Fruit fly (Drosophila melanogaster) whole organism, wandering third instar larva: ENCODE data around the gene CG44815.
A peak's percentile ranks its signal among the peaks of the same experiment; 100 is the strongest.

Experiments
- Abd-B ChIP-seq: fragments of >200 bp; optimal IDR thresholded peaks from 2 replicates; lab custom pipeline; 2017; ENCODE audit warnings: missing biosample characterization, missing genetic modification characterization
- CG32264 ChIP-seq: fragments of 200-800 bp; sonication (Bioruptor generic); optimal IDR thresholded peaks from 2 replicates; lab custom pipeline; 2016; ENCODE audit warnings: missing biosample characterization, missing genetic modification characterization
- CG9705 ChIP-seq: fragments of 200-800 bp; sonication (Bioruptor generic); optimal IDR thresholded peaks from 2 replicates; lab custom pipeline; 2018; ENCODE audit warnings: missing biosample characterization, mild to moderate bottlenecking, missing genetic modification characterization
- Dfd ChIP-seq: fragments of >200 bp; optimal IDR thresholded peaks from 2 replicates; lab custom pipeline; 2017; ENCODE audit warnings: missing biosample characterization, missing genetic modification characterization
- Dif ChIP-seq: fragments of 200-275, 200-300 bp; sonication (Bioruptor generic); optimal IDR thresholded peaks from 2 replicates; lab custom pipeline; 2018; ENCODE audit warnings: missing biosample characterization, missing genetic modification characterization; ENCODE audit not compliant: partially characterized antibody
- HLH106 ChIP-seq: fragments of 200-800 bp; optimal IDR thresholded peaks from 3 replicates; lab custom pipeline; 2019; ENCODE audit warnings: missing biosample characterization, mild to moderate bottlenecking, missing genetic modification characterization, moderate library complexity
- Hnf4 ChIP-seq: fragments of 200-800 bp; sonication (Bioruptor generic); optimal IDR thresholded peaks from 2 replicates; lab custom pipeline; 2016; ENCODE audit warnings: missing biosample characterization, mild to moderate bottlenecking, missing genetic modification characterization
- Hr78 ChIP-seq: fragments of >200 bp; optimal IDR thresholded peaks from 2 replicates; lab custom pipeline; 2017; ENCODE audit warnings: missing biosample characterization, missing genetic modification characterization
- Hr83 ChIP-seq: fragments of 200-300 bp; sonication (Bioruptor generic); optimal IDR thresholded peaks from 2 replicates; lab custom pipeline; 2016; ENCODE audit warnings: missing biosample characterization, mild to moderate bottlenecking, missing genetic modification characterization, moderate library complexity; ENCODE audit not compliant: poor library complexity, severe bottlenecking
- Jra ChIP-seq: sonication (Bioruptor generic); optimal IDR thresholded peaks from 2 replicates; lab custom pipeline; 2016; ENCODE audit warnings: missing biosample characterization, missing genetic modification characterization
- Mio ChIP-seq: sonication (Bioruptor generic); optimal IDR thresholded peaks from 2 replicates; lab custom pipeline; 2016; ENCODE audit warnings: missing biosample characterization, missing genetic modification characterization
- N ChIP-seq: fragments of >200 bp; optimal IDR thresholded peaks from 2 replicates; lab custom pipeline; 2018; ENCODE audit warnings: missing biosample characterization, missing external identifiers, missing genetic modification characterization
- OdsH ChIP-seq: fragments of 200-800 bp; sonication (Bioruptor generic); optimal IDR thresholded peaks from 2 replicates; lab custom pipeline; 2016; ENCODE audit warnings: missing biosample characterization, mild to moderate bottlenecking, missing genetic modification characterization
- Rel ChIP-seq, 2 experiments: fragments of 200-800 bp; sonication (Bioruptor generic) in 1 of 2; optimal IDR thresholded peaks; 2 replicates in 1 of 2; 3 replicates in 1 of 2; lab custom pipeline; 2016 to 2019; ENCODE audit warnings: mild to moderate bottlenecking in 2 of 2, missing biosample characterization in 2 of 2, missing genetic modification characterization in 2 of 2, moderate library complexity in 1 of 2
- Sp1 ChIP-seq: fragments of 200-800 bp; sonication (Bioruptor generic); optimal IDR thresholded peaks from 3 replicates; lab custom pipeline; 2019; ENCODE audit warnings: missing biosample characterization, mild to moderate bottlenecking, missing genetic modification characterization, moderate library complexity
- Vsx2 ChIP-seq: fragments of 200-300, 225-300 bp; sonication (Bioruptor generic); optimal IDR thresholded peaks from 2 replicates; lab custom pipeline; 2018; ENCODE audit warnings: missing biosample characterization, missing genetic modification characterization; ENCODE audit not compliant: partially characterized antibody
- br ChIP-seq: fragments of 200-800 bp; sonication (Bioruptor generic); optimal IDR thresholded peaks from 2 replicates; lab custom pipeline; 2016; ENCODE audit warnings: missing biosample characterization, missing genetic modification characterization
- dmrt93B ChIP-seq: fragments of 200-800 bp; sonication (Bioruptor generic); optimal IDR thresholded peaks from 2 replicates; lab custom pipeline; 2018; ENCODE audit warnings: missing biosample characterization, mild to moderate bottlenecking, missing genetic modification characterization
- ey ChIP-seq: fragments of 200-800 bp; sonication (Bioruptor generic); optimal IDR thresholded peaks from 2 replicates; lab custom pipeline; 2016; ENCODE audit warnings: missing biosample characterization, missing genetic modification characterization
- foxo ChIP-seq, 2 experiments: fragments of 200-800 bp; sonication (Bioruptor generic); optimal IDR thresholded peaks; 2 replicates in 1 of 2; 3 replicates in 1 of 2; lab custom pipeline; 2016 to 2017; ENCODE audit warnings: missing biosample characterization in 2 of 2, missing genetic modification characterization in 2 of 2
- fru ChIP-seq: fragments of 200-800 bp; sonication (Bioruptor generic); optimal IDR thresholded peaks from 3 replicates; lab custom pipeline; 2016; ENCODE audit warnings: missing biosample characterization, mild to moderate bottlenecking, missing genetic modification characterization
- h ChIP-seq: fragments of 200-800 bp; sonication (Bioruptor generic); optimal IDR thresholded peaks from 3 replicates; lab custom pipeline; 2016; ENCODE audit warnings: missing biosample characterization, mild to moderate bottlenecking, missing genetic modification characterization
- jim ChIP-seq: fragments of 175-275, 200-325 bp; sonication (Bioruptor generic); optimal IDR thresholded peaks from 2 replicates; lab custom pipeline; 2016; ENCODE audit warnings: missing biosample characterization, mild to moderate bottlenecking, missing genetic modification characterization
- pan ChIP-seq: fragments of >200 bp; optimal IDR thresholded peaks from 2 replicates; lab custom pipeline; 2017
- psq ChIP-seq: fragments of 200-800 bp; sonication (Bioruptor generic); optimal IDR thresholded peaks from 3 replicates; lab custom pipeline; 2017; ENCODE audit warnings: missing biosample characterization, mild to moderate bottlenecking, missing genetic modification characterization, moderate library complexity
- rgr ChIP-seq: fragments of 200-800 bp; sonication (Bioruptor generic); optimal IDR thresholded peaks from 3 replicates; lab custom pipeline; 2016; ENCODE audit warnings: missing biosample characterization, mild to moderate bottlenecking, missing genetic modification characterization
- sage ChIP-seq: fragments of 200-800 bp; sonication (Bioruptor generic); optimal IDR thresholded peaks from 2 replicates; lab custom pipeline; 2016; ENCODE audit warnings: missing biosample characterization, mild to moderate bottlenecking, missing genetic modification characterization
- sv ChIP-seq: fragments of 200-800 bp; sonication (Bioruptor generic); optimal IDR thresholded peaks from 3 replicates; lab custom pipeline; 2016; ENCODE audit warnings: missing biosample characterization, missing genetic modification characterization
- tai ChIP-seq: sonication (Bioruptor generic); optimal IDR thresholded peaks from 2 replicates; lab custom pipeline; 2016; ENCODE audit warnings: missing biosample characterization, missing genetic modification characterization
- usp ChIP-seq: fragments of >200 bp; optimal IDR thresholded peaks from 2 replicates; lab custom pipeline; 2017; ENCODE audit warnings: missing biosample characterization, missing genetic modification characterization
- woc ChIP-seq: sonication (Bioruptor generic); optimal IDR thresholded peaks from 2 replicates; lab custom pipeline; 2016; ENCODE audit warnings: missing biosample characterization, mild to moderate bottlenecking, missing genetic modification characterization

The CG44815 gene

dm6 chrX:9466579-9466995 is 20.6 kb upstream of the CG44815 start:
- peak; percentile 6 for TF ChIP-seq psq
- no peak for TF ChIP-seq dmrt93B (GFP tag; lab: Kevin White, UChicago)

DNA sequence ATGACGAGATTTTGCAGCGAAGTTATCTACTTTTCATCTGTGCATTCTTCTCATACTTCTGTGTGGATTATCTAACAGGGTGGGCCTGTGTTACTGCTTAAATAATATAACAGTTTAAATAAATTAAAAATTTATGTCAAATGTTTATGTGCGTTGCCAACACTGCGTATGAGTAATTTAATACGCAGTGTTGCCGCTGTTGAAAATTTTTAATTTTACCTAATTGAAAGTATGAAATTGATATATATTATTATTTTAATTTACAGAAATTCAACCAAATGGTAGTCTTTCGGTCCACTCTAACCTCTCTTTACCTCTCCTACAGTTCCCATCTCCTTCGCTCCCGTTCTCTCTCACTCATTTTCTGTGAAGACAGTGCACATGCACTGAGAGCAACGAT is 20.1 kb upstream of the CG44815 start:
- no peak for TF ChIP-seq CG32264 (GFP tag; lab: Kevin White, UChicago)
- TF ChIP-seq OdsH (GFP tag; lab: Kevin White, UChicago), result no peak
- TF ChIP-seq Dif (GFP tag; lab: Kevin White, UChicago), result no peak
- peak; percentile 22 for TF ChIP-seq HLH106 (tag; lab: Kevin White, UChicago)
- no peak for TF ChIP-seq woc (GFP tag; lab: Kevin White, UChicago)

- TF ChIP-seq Rel (GFP tag; optimal IDR thresholded peaks at IDR 0.05; lab: Kevin White, UChicago) (no peak), Rel (tag; optimal IDR thresholded peaks at IDR 0.05; lab: Kevin White, UChicago) (no peak), ey (GFP tag; lab: Kevin White, UChicago) (peak; percentile 37), br (GFP tag; lab: Kevin White, UChicago) (peak; percentile 10), tai (GFP tag; lab: Kevin White, UChicago) (no peak), CG32264 (GFP tag; lab: Kevin White, UChicago) (no peak), Hr78 (GFP tag; lab: Kevin White, UChicago) (no peak), Mio (no peak), Sp1 (peak; percentile 20), psq (peak; percentile 32), Jra (GFP tag; lab: Kevin White, UChicago) (no peak), fru (peak; percentile 64), N (no peak), Vsx2 (no peak), HLH106 (tag; lab: Kevin White, UChicago) (peak; percentile 25), usp (GFP tag; lab: Kevin White, UChicago) (no peak), h (GFP tag; lab: Kevin White, UChicago) (peak; percentile 64), Dif (GFP tag; lab: Kevin White, UChicago) (no peak), Hnf4 (peak; percentile 10), dmrt93B (GFP tag; lab: Kevin White, UChicago) (peak; percentile 1), Hr83 (GFP tag; lab: Kevin White, UChicago) (no peak), Abd-B (no peak), pan (lab: Kevin White, UChicago) (no peak), foxo (GFP tag; optimal IDR thresholded peaks at IDR 0.05; lab: Kevin White, UChicago) (peak in 1 of 2 experiments; percentile 63), sv (GFP tag; lab: Kevin White, UChicago) (no peak), rgr (peak; percentile 46), OdsH (GFP tag; lab: Kevin White, UChicago) (peak; percentile 24), woc (GFP tag; lab: Kevin White, UChicago) (peak; percentile 28), sage (peak; percentile 8), jim (no peak)
These were observed 14.7 kb upstream of the CG44815 start for dm6 chrX:9460618-9461245.

DNA sequence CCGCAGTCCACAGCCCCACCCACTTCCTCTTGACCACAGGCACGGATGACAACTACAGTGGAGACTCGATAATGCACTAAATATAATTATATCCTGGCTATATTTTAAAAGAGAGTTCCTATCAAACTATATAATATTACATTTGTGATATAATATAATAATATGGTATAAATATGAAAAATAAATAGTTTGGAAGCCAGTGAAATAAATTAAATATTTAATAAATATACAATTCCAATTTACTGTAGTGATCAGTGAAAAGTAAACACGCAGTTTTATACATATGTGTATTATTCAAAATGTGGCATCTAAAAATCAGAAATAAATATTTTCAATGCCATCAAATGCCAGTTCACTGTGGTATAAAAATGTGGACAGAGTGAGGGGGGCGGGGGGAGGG is 10.4 kb upstream of the CG44815 start:
- TF ChIP-seq Dfd (peak; percentile 20), psq (no peak)

DNA sequence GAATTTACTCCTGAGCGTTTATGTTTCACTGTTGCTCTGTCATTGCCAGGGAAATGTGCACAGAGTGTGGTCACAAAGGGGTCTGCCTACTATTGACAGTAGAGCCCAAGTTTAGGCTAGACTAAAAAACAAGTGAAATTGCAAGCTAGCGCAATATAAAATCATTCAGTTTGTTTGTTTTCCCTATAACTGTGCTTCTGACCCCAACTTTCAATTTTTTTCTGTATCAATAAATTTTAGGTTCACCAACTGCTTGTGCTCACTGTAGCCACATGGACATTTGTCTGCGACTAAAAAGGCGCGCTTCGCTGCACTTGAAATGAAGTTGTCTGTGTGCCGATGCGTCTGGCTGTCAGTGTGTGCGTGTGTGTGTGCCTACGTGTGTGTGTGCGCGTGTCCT is 5.5 kb downstream of the CG44815 start:
- TF ChIP-seq CG9705 (GFP tag; lab: Kevin White, UChicago) (no peak), ey (GFP tag; lab: Kevin White, UChicago) (peak; percentile 8), Dfd (peak; percentile 28), pan (lab: Kevin White, UChicago) (no peak), foxo (GFP tag; optimal IDR thresholded peaks at IDR 0.05; lab: Kevin White, UChicago) (peak in 1 of 2 experiments; percentile 1), br (GFP tag; lab: Kevin White, UChicago) (no peak)
